Worm (Caenorhabditis elegans): ENCODE data around the gene npr-32.

- TF ChIP-seq R02D3.7 (tag; optimal IDR thresholded peaks at IDR 0.05) = no peak
- no peak for TF ChIP-seq zag-1 (tag; optimal IDR thresholded peaks at IDR 0.05)
Observed at ce11 chrIV:17273602-17274110, 42.8 kb upstream of the npr-32 start, which contains the start of gene gln-5.

Data from whole organism, L4 larva.